Worm (Caenorhabditis elegans) whole organism, L3 larva: ENCODE measurements around the gene Y32G9A.12.

Experiments
- R02D3.7 ChIP-seq: fragments of 150-350 bp; optimal IDR thresholded peaks from 2 replicates; lab custom pipeline; 2014; ENCODE audit warnings: missing biosample characterization, missing genetic modification characterization
- aly-2 ChIP-seq: fragments of 150-350 bp; optimal IDR thresholded peaks from 2 replicates; lab custom pipeline; 2014; ENCODE audit warnings: missing biosample characterization, missing genetic modification characterization
- ama-1 ChIP-seq: fragments of 150-350 bp; optimal IDR thresholded peaks from 2 replicates; lab custom pipeline; 2018
- ceh-28 ChIP-seq: fragments of 150-350 bp; optimal IDR thresholded peaks from 2 replicates; lab custom pipeline; 2014; ENCODE audit warnings: missing biosample characterization, missing genetic modification reagents, missing genetic modification characterization
- ceh-82 ChIP-seq: fragments of 150-350 bp; optimal IDR thresholded peaks from 2 replicates; lab custom pipeline; 2014; ENCODE audit warnings: missing biosample characterization, missing genetic modification characterization
- ceh-9 ChIP-seq: sonication (generic microtip); optimal IDR thresholded peaks from 2 replicates; lab custom pipeline; 2018; ENCODE audit warnings: missing biosample characterization, missing genetic modification characterization
- daf-12 ChIP-seq: fragments of 150-350 bp; optimal IDR thresholded peaks from 2 replicates; lab custom pipeline; 2014; ENCODE audit warnings: missing biosample characterization, missing genetic modification reagents, missing genetic modification characterization
- egl-27 ChIP-seq: sonication (generic microtip); optimal IDR thresholded peaks from 4 replicates; lab custom pipeline; 2017; ENCODE audit warnings: missing biosample characterization, missing genetic modification reagents, missing genetic modification characterization
- egl-5 ChIP-seq: fragments of 150-350 bp; optimal IDR thresholded peaks from 2 replicates; lab custom pipeline; 2017; ENCODE audit warnings: missing biosample characterization, missing genetic modification reagents, missing genetic modification characterization, inconsistent platforms
- elt-1 ChIP-seq: fragments of 150-350 bp; optimal IDR thresholded peaks from 2 replicates; lab custom pipeline; 2014; ENCODE audit warnings: missing biosample characterization, missing genetic modification characterization
- elt-2 ChIP-seq: sonication (generic microtip); optimal IDR thresholded peaks from 2 replicates; lab custom pipeline; 2016; ENCODE audit warnings: missing genetic modification reagents, mild to moderate bottlenecking, missing genetic modification characterization, missing compliant biosample characterization
- elt-3 ChIP-seq, 3 experiments: fragments of 150-350 bp in 1 of 3; sonication (generic microtip) in 2 of 3; optimal IDR thresholded peaks; 2 replicates in 2 of 3; 4 replicates in 1 of 3; lab custom pipeline; 2014 to 2017; ENCODE audit warnings: missing biosample characterization in 3 of 3, missing genetic modification characterization in 3 of 3
- eor-1 ChIP-seq, 2 experiments: fragments of 150-350 bp; optimal IDR thresholded peaks; 2 replicates each; lab custom pipeline; 2014 to 2018; ENCODE audit warnings: missing biosample characterization in 2 of 2, missing genetic modification characterization in 2 of 2
- fkh-10 ChIP-seq: sonication (generic microtip); optimal IDR thresholded peaks from 2 replicates; lab custom pipeline; 2017; ENCODE audit warnings: missing biosample characterization, missing genetic modification reagents, missing genetic modification characterization
- fkh-2 ChIP-seq: fragments of 150-350 bp; optimal IDR thresholded peaks from 2 replicates; lab custom pipeline; 2014; ENCODE audit warnings: missing biosample characterization, missing genetic modification reagents, missing genetic modification characterization
- fos-1 ChIP-seq: fragments of 150-350 bp; optimal IDR thresholded peaks from 2 replicates; lab custom pipeline; 2014; ENCODE audit warnings: missing biosample characterization, missing genetic modification characterization
- hmg-11 ChIP-seq: sonication (generic microtip); optimal IDR thresholded peaks from 2 replicates; lab custom pipeline; 2016; ENCODE audit warnings: missing genetic modification characterization, missing compliant biosample characterization
- jun-1 ChIP-seq: fragments of 150-350 bp; optimal IDR thresholded peaks from 2 replicates; lab custom pipeline; 2014; ENCODE audit warnings: missing biosample characterization, missing genetic modification reagents, missing genetic modification characterization
- lin-15B ChIP-seq: fragments of 150-350 bp; optimal IDR thresholded peaks from 2 replicates; lab custom pipeline; 2014; ENCODE audit warnings: missing biosample characterization, missing genetic modification characterization
- lin-39 ChIP-seq: fragments of 150-350 bp; optimal IDR thresholded peaks from 2 replicates; lab custom pipeline; 2018; ENCODE audit warnings: missing biosample characterization, missing genetic modification reagents, missing genetic modification characterization
- lsy-12 ChIP-seq: sonication (generic microtip); optimal IDR thresholded peaks from 2 replicates; lab custom pipeline; 2016; ENCODE audit warnings: mild to moderate bottlenecking, missing genetic modification characterization, missing compliant biosample characterization
- mdl-1 ChIP-seq: fragments of 150-350 bp; optimal IDR thresholded peaks from 2 replicates; lab custom pipeline; 2014; ENCODE audit warnings: missing biosample characterization, missing genetic modification characterization
- mml-1 ChIP-seq: fragments of 150-350 bp; sonication (generic microtip); optimal IDR thresholded peaks from 3 replicates; lab custom pipeline; 2014; ENCODE audit warnings: missing biosample characterization, missing genetic modification characterization
- nfya-1 ChIP-seq: sonication (generic microtip); optimal IDR thresholded peaks from 2 replicates; lab custom pipeline; 2017; ENCODE audit warnings: missing genetic modification characterization, mild to moderate bottlenecking, missing compliant biosample characterization, antibody characterized with exemption, moderate library complexity; ENCODE audit not compliant: insufficient read depth
- nhr-11 ChIP-seq: fragments of 150-350 bp; optimal IDR thresholded peaks from 2 replicates; lab custom pipeline; 2014; ENCODE audit warnings: missing biosample characterization, missing genetic modification characterization
- nhr-12 ChIP-seq: fragments of 150-350 bp; optimal IDR thresholded peaks from 2 replicates; lab custom pipeline; 2014; ENCODE audit warnings: missing biosample characterization, missing genetic modification characterization
- nhr-23 ChIP-seq: fragments of 150-350 bp; optimal IDR thresholded peaks from 2 replicates; lab custom pipeline; 2014; ENCODE audit warnings: missing biosample characterization, missing genetic modification reagents, missing genetic modification characterization
- nhr-237 ChIP-seq: fragments of 150-350 bp; optimal IDR thresholded peaks from 2 replicates; lab custom pipeline; 2014; ENCODE audit warnings: missing biosample characterization, missing genetic modification characterization
- nhr-25 ChIP-seq: sonication (generic microtip); optimal IDR thresholded peaks from 2 replicates; lab custom pipeline; 2017; ENCODE audit warnings: missing biosample characterization, missing genetic modification characterization
- nhr-28 ChIP-seq: fragments of 150-350 bp; optimal IDR thresholded peaks from 2 replicates; lab custom pipeline; 2014; ENCODE audit warnings: missing biosample characterization, missing genetic modification characterization
- nhr-43 ChIP-seq: sonication (generic microtip); optimal IDR thresholded peaks from 2 replicates; lab custom pipeline; 2016; ENCODE audit warnings: mild to moderate bottlenecking, missing genetic modification characterization, missing compliant biosample characterization; ENCODE audit not compliant: poor library complexity, severe bottlenecking
- nhr-67 ChIP-seq: fragments of 150-350 bp; optimal IDR thresholded peaks from 2 replicates; lab custom pipeline; 2014; ENCODE audit warnings: missing biosample characterization, missing genetic modification characterization
- nhr-76 ChIP-seq: fragments of 150-350 bp; sonication (generic microtip); optimal IDR thresholded peaks from 5 replicates; lab custom pipeline; 2014; ENCODE audit warnings: missing biosample characterization, missing genetic modification characterization
- nhr-77 ChIP-seq: fragments of 150-350 bp; optimal IDR thresholded peaks from 2 replicates; lab custom pipeline; 2014; ENCODE audit warnings: missing biosample characterization, missing genetic modification characterization
- pha-4 ChIP-seq: fragments of 150-350 bp; optimal IDR thresholded peaks from 2 replicates; lab custom pipeline; 2014; ENCODE audit warnings: missing biosample characterization, missing genetic modification reagents, missing genetic modification characterization
- pqm-1 ChIP-seq: fragments of 150-350 bp; optimal IDR thresholded peaks from 2 replicates; lab custom pipeline; 2017; ENCODE audit warnings: missing biosample characterization, missing genetic modification characterization, inconsistent platforms
- sea-2 ChIP-seq: fragments of 150-350 bp; sonication (generic microtip); optimal IDR thresholded peaks from 4 replicates; lab custom pipeline; 2014; ENCODE audit warnings: missing biosample characterization, missing genetic modification reagents, missing genetic modification characterization
- skn-1 ChIP-seq: fragments of 150-350 bp; optimal IDR thresholded peaks from 2 replicates; lab custom pipeline; 2014; ENCODE audit warnings: missing biosample characterization, missing genetic modification characterization
- snpc-4 ChIP-seq: fragments of 150-350 bp; optimal IDR thresholded peaks from 2 replicates; lab custom pipeline; 2014; ENCODE audit warnings: missing biosample characterization, missing genetic modification characterization
- tbx-2 ChIP-seq: sonication (generic microtip); optimal IDR thresholded peaks from 2 replicates; lab custom pipeline; 2016; ENCODE audit warnings: mild to moderate bottlenecking, missing genetic modification characterization, missing compliant biosample characterization
- unc-39 ChIP-seq: sonication (generic microtip); optimal IDR thresholded peaks from 4 replicates; lab custom pipeline; 2017; ENCODE audit warnings: missing biosample characterization, missing genetic modification characterization
- unc-62 ChIP-seq: fragments of 150-350 bp; sonication (generic microtip); optimal IDR thresholded peaks from 4 replicates; lab custom pipeline; 2014; ENCODE audit warnings: missing biosample characterization, missing genetic modification reagents, missing genetic modification characterization
- zag-1 ChIP-seq: fragments of 150-350 bp; optimal IDR thresholded peaks from 2 replicates; lab custom pipeline; 2014; ENCODE audit warnings: missing biosample characterization, missing genetic modification characterization
- ztf-11 ChIP-seq: fragments of 150-350 bp; optimal IDR thresholded peaks from 2 replicates; lab custom pipeline; 2014; ENCODE audit warnings: missing biosample characterization, missing genetic modification characterization
- ztf-4 ChIP-seq: fragments of 150-350 bp; optimal IDR thresholded peaks from 2 replicates; lab custom pipeline; 2014; ENCODE audit warnings: missing biosample characterization, missing genetic modification characterization

Gene Y32G9A.12

ce11 chrV:1875497-1875988 lies 44.5 kb downstream of the Y32G9A.12 start:
- no peak for TF ChIP-seq nhr-43
- TF ChIP-seq ama-1, result peak; percentile 75
- no peak for TF ChIP-seq lin-39
- TF ChIP-seq jun-1 (tag; lab: Kevin White, UChicago), result no peak
- TF ChIP-seq elt-2, result peak; percentile 33
- peak; percentile 0 for TF ChIP-seq lin-15B
- no peak for TF ChIP-seq mml-1 (tag; lab: Kevin White, UChicago)
- TF ChIP-seq lsy-12 (tag; lab: Kevin White, UChicago), result peak; percentile 84
- TF ChIP-seq fos-1 (tag; lab: Kevin White, UChicago), result no peak
- TF ChIP-seq ztf-4 (tag; lab: Kevin White, UChicago), result peak; percentile 74
- TF ChIP-seq pha-4 (tag; lab: Kevin White, UChicago), result peak; percentile 10
- TF ChIP-seq nhr-77 (tag; lab: Kevin White, UChicago), result no peak

ce11 chrV:1874827-1875226 lies 45.2 kb downstream of the Y32G9A.12 start:
- TF ChIP-seq pqm-1 (no peak), pha-4 (tag; lab: Kevin White, UChicago) (no peak), ztf-4 (tag; lab: Kevin White, UChicago) (no peak), nhr-12 (tag; lab: Kevin White, UChicago) (no peak), unc-62 (GFP tag; lab: Kevin White, UChicago) (no peak), ztf-11 (tag; lab: Kevin White, UChicago) (no peak), nhr-43 (no peak), mml-1 (tag; lab: Kevin White, UChicago) (no peak), lin-39 (no peak), ceh-82 (no peak), lin-15B (no peak), nhr-76 (tag; lab: Kevin White, UChicago) (no peak), skn-1 (tag; lab: Kevin White, UChicago) (no peak), fos-1 (tag; lab: Kevin White, UChicago) (no peak), egl-27 (tag; lab: Kevin White, UChicago) (no peak), nhr-237 (tag; lab: Kevin White, UChicago) (no peak), jun-1 (tag; lab: Kevin White, UChicago) (no peak), nhr-23 (tag; lab: Kevin White, UChicago) (no peak), nhr-67 (tag; lab: Kevin White, UChicago) (no peak), nhr-25 (tag; lab: Kevin White, UChicago) (no peak)

- TF ChIP-seq aly-2 (tag; lab: Kevin White, UChicago) (no peak), skn-1 (tag; lab: Kevin White, UChicago) (peak; percentile 54), ztf-4 (tag; lab: Kevin White, UChicago) (peak; percentile 21), unc-39 (no peak), nhr-67 (tag; lab: Kevin White, UChicago) (no peak), ama-1 (peak; percentile 70), fkh-2 (tag; lab: Kevin White, UChicago) (no peak), egl-5 (tag; lab: Kevin White, UChicago) (peak; percentile 59), R02D3.7 (tag; lab: Kevin White, UChicago) (peak; percentile 54), pqm-1 (peak; percentile 43), sea-2 (GFP tag; lab: Kevin White, UChicago) (no peak), nhr-28 (no peak), hmg-11 (peak; percentile 89), ztf-11 (tag; lab: Kevin White, UChicago) (no peak), ceh-82 (no peak), jun-1 (tag; lab: Kevin White, UChicago) (peak; percentile 79), mdl-1 (tag; lab: Kevin White, UChicago) (no peak), nhr-23 (tag; lab: Kevin White, UChicago) (peak; percentile 50), nhr-11 (tag; lab: Kevin White, UChicago) (peak; percentile 89), nfya-1 (tag; lab: Kevin White, UChicago) (peak; percentile 94), elt-3 (tag; optimal IDR thresholded peaks at IDR 0.05; lab: Kevin White, UChicago) (no peak), nhr-237 (tag; lab: Kevin White, UChicago) (no peak), nhr-25 (tag; lab: Kevin White, UChicago) (peak; percentile 60), zag-1 (tag; lab: Kevin White, UChicago) (no peak), fos-1 (tag; lab: Kevin White, UChicago) (no peak), elt-1 (peak; percentile 23), ceh-28 (tag; lab: Kevin White, UChicago) (peak; percentile 57), egl-27 (tag; lab: Kevin White, UChicago) (peak; percentile 65), snpc-4 (tag; lab: Kevin White, UChicago) (peak; percentile 88), nhr-43 (peak; percentile 49), lin-39 (peak; percentile 97), eor-1 (tag; optimal IDR thresholded peaks at IDR 0.05; lab: Kevin White, UChicago) (no peak), daf-12 (tag; lab: Kevin White, UChicago) (no peak), nhr-77 (tag; lab: Kevin White, UChicago) (no peak), lsy-12 (tag; lab: Kevin White, UChicago) (peak; percentile 77), elt-2 (peak; percentile 62), mml-1 (tag; lab: Kevin White, UChicago) (no peak), nhr-12 (tag; lab: Kevin White, UChicago) (no peak), tbx-2 (peak; percentile 52), lin-15B (peak; percentile 98), ceh-9 (no peak), fkh-10 (GFP tag; lab: Kevin White, UChicago) (peak; percentile 97)
Observed at ce11 chrV:1871768-1872296, 48.2 kb downstream of the Y32G9A.12 start, which contains the start of the genes T10B5.4 and cct-7. TSS of gene T10B5.4 (minus strand) at chrV:1871807. TSS of gene cct-7 (plus strand) at chrV:1872246.
